Worm (Caenorhabditis elegans) whole organism, mixed stage, embryonic: ENCODE data around the gene F09C6.10.

Experiments used
- M03D4.4 ChIP-seq: sonication (generic microtip); optimal IDR thresholded peaks from 2 replicates; lab custom pipeline; 2017; ENCODE audit warnings: mild to moderate bottlenecking, missing genetic modification characterization, missing compliant biosample characterization
- bed-3 ChIP-seq: fragments of 200-800 bp; sonication (Bioruptor generic); optimal IDR thresholded peaks from 3 replicates; lab custom pipeline; 2018; ENCODE audit warnings: mild to moderate bottlenecking, missing genetic modification characterization, moderate library complexity, missing compliant biosample characterization
- blmp-1 ChIP-seq: fragments of 150-350 bp; optimal IDR thresholded peaks from 2 replicates; lab custom pipeline; 2014; ENCODE audit warnings: missing biosample characterization, missing genetic modification characterization
- ceh-43 ChIP-seq: fragments of 200-800 bp; sonication (Bioruptor generic); optimal IDR thresholded peaks from 2 replicates; lab custom pipeline; 2018; ENCODE audit warnings: mild to moderate bottlenecking, missing genetic modification characterization, moderate library complexity, missing compliant biosample characterization
- ceh-83 ChIP-seq: fragments of 200-800 bp; sonication (Bioruptor generic); optimal IDR thresholded peaks from 2 replicates; lab custom pipeline; 2018; ENCODE audit warnings: mild to moderate bottlenecking, missing genetic modification characterization, missing compliant biosample characterization
- ces-1 ChIP-seq: fragments of 150-350 bp; optimal IDR thresholded peaks from 2 replicates; lab custom pipeline; 2014; ENCODE audit warnings: missing biosample characterization, missing genetic modification reagents, missing genetic modification characterization
- cnd-1 ChIP-seq: fragments of 200-800 bp; sonication (Bioruptor generic); optimal IDR thresholded peaks from 2 replicates; lab custom pipeline; 2018; ENCODE audit warnings: mild to moderate bottlenecking, missing genetic modification characterization, missing compliant biosample characterization
- drap-1 ChIP-seq: fragments of 200-800 bp; sonication (Bioruptor generic); optimal IDR thresholded peaks from 3 replicates; lab custom pipeline; 2018; ENCODE audit warnings: mild to moderate bottlenecking, missing genetic modification characterization, missing compliant biosample characterization
- elt-1 ChIP-seq: sonication (generic microtip); optimal IDR thresholded peaks from 2 replicates; lab custom pipeline; 2017; ENCODE audit warnings: missing genetic modification characterization, mild to moderate bottlenecking, missing compliant biosample characterization, antibody characterized with exemption, moderate library complexity, borderline replicate concordance; ENCODE audit not compliant: insufficient read depth
- elt-3 ChIP-seq: fragments of 150-350 bp; optimal IDR thresholded peaks from 2 replicates; lab custom pipeline; 2014; ENCODE audit warnings: missing biosample characterization, missing genetic modification characterization
- flh-1 ChIP-seq: fragments of 200-800 bp; sonication (Bioruptor generic); optimal IDR thresholded peaks from 2 replicates; lab custom pipeline; 2018; ENCODE audit warnings: mild to moderate bottlenecking, missing genetic modification characterization, moderate library complexity, missing compliant biosample characterization
- ham-2 ChIP-seq: fragments of 200-800 bp; sonication (Bioruptor generic); optimal IDR thresholded peaks from 2 replicates; lab custom pipeline; 2018; ENCODE audit warnings: mild to moderate bottlenecking, missing genetic modification characterization, missing compliant biosample characterization
- lin-13 ChIP-seq: fragments of 150-350 bp; optimal IDR thresholded peaks from 2 replicates; lab custom pipeline; 2014; ENCODE audit warnings: missing biosample characterization, missing genetic modification characterization
- lin-32 ChIP-seq: fragments of 200-800 bp; sonication (Bioruptor generic); optimal IDR thresholded peaks from 2 replicates; lab custom pipeline; 2018; ENCODE audit warnings: mild to moderate bottlenecking, missing genetic modification characterization, missing compliant biosample characterization
- lsy-2 ChIP-seq: fragments of 150-350 bp; optimal IDR thresholded peaks from 2 replicates; lab custom pipeline; 2014; ENCODE audit warnings: missing biosample characterization, missing genetic modification characterization
- mab-5 ChIP-seq: fragments of 150-350 bp; optimal IDR thresholded peaks from 2 replicates; lab custom pipeline; 2014; ENCODE audit warnings: missing biosample characterization, missing genetic modification characterization
- mep-1 ChIP-seq: fragments of 150-350 bp; optimal IDR thresholded peaks from 2 replicates; lab custom pipeline; 2017; ENCODE audit warnings: missing biosample characterization, missing genetic modification reagents, missing genetic modification characterization, inconsistent platforms
- mls-2 ChIP-seq: sonication (generic microtip); optimal IDR thresholded peaks from 2 replicates; lab custom pipeline; 2016; ENCODE audit warnings: mild to moderate bottlenecking, missing genetic modification characterization, moderate library complexity, missing compliant biosample characterization
- nhr-12 ChIP-seq: fragments of 150-350 bp; optimal IDR thresholded peaks from 2 replicates; lab custom pipeline; 2014; ENCODE audit warnings: missing biosample characterization, missing genetic modification characterization
- nhr-2 ChIP-seq: fragments of 150-350 bp; optimal IDR thresholded peaks from 2 replicates; lab custom pipeline; 2014; ENCODE audit warnings: missing biosample characterization, missing genetic modification characterization
- nhr-237 ChIP-seq: fragments of 150-350 bp; optimal IDR thresholded peaks from 2 replicates; lab custom pipeline; 2014; ENCODE audit warnings: missing biosample characterization, missing genetic modification characterization
- nhr-28 ChIP-seq: fragments of 150-350 bp; optimal IDR thresholded peaks from 2 replicates; lab custom pipeline; 2014; ENCODE audit warnings: missing biosample characterization, missing genetic modification characterization
- nhr-76 ChIP-seq: sonication (generic microtip); optimal IDR thresholded peaks from 2 replicates; lab custom pipeline; 2017; ENCODE audit warnings: missing biosample characterization, missing genetic modification characterization
- pha-4 ChIP-seq: fragments of 150-350 bp; optimal IDR thresholded peaks from 2 replicates; lab custom pipeline; 2018; ENCODE audit warnings: missing biosample characterization, missing genetic modification reagents, missing genetic modification characterization
- snpc-4 ChIP-seq: fragments of 150-350 bp; optimal IDR thresholded peaks from 2 replicates; lab custom pipeline; 2014; ENCODE audit warnings: missing biosample characterization, missing genetic modification characterization
- sptf-1 ChIP-seq: sonication (generic microtip); optimal IDR thresholded peaks from 2 replicates; lab custom pipeline; 2017; ENCODE audit warnings: mild to moderate bottlenecking, missing genetic modification characterization, moderate library complexity, missing compliant biosample characterization
- tbx-8 ChIP-seq: fragments of 200-800 bp; sonication (Bioruptor generic); optimal IDR thresholded peaks from 2 replicates; lab custom pipeline; 2018; ENCODE audit warnings: mild to moderate bottlenecking, missing genetic modification characterization, moderate library complexity, missing compliant biosample characterization
- unc-120 ChIP-seq: sonication (generic microtip); optimal IDR thresholded peaks from 2 replicates; lab custom pipeline; 2017; ENCODE audit warnings: missing genetic modification characterization, missing compliant biosample characterization; ENCODE audit not compliant: poor library complexity, severe bottlenecking
- unc-39 ChIP-seq: fragments of 150-350 bp; optimal IDR thresholded peaks from 2 replicates; lab custom pipeline; 2014; ENCODE audit warnings: missing biosample characterization, missing genetic modification characterization
- unc-62 ChIP-seq: fragments of 150-350 bp; optimal IDR thresholded peaks from 2 replicates; lab custom pipeline; 2014; ENCODE audit warnings: missing biosample characterization, missing genetic modification reagents, missing genetic modification characterization
- zip-8 ChIP-seq: fragments of 150-350 bp; optimal IDR thresholded peaks from 2 replicates; lab custom pipeline; 2014; ENCODE audit warnings: missing biosample characterization, missing genetic modification characterization
- ztf-11 ChIP-seq: fragments of 150-350 bp; optimal IDR thresholded peaks from 2 replicates; lab custom pipeline; 2014; ENCODE audit warnings: missing biosample characterization, missing genetic modification characterization

F09C6.10 gene

ce11 chrV:16882260-16882918 lies 33.6 kb downstream of the F09C6.10 start, which contains the start of the genes F09C6.11 and F09C6.12:
Gene F09C6.11, minus strand, starts transcription at chrV:16882310.
Gene F09C6.12, plus strand, starts transcription at chrV:16882868.
- TF ChIP-seq ceh-83 (GFP tag; lab: Kevin White, UChicago) = no peak
- TF ChIP-seq sptf-1 (tag; lab: Kevin White, UChicago) = no peak
- TF ChIP-seq flh-1 = no peak
- no peak for TF ChIP-seq cnd-1 (tag; lab: Kevin White, UChicago)
- TF ChIP-seq ces-1 = no peak
- TF ChIP-seq pha-4 = no peak
- no peak for TF ChIP-seq lin-13 (tag; lab: Kevin White, UChicago)
- TF ChIP-seq ceh-43 (GFP tag; lab: Kevin White, UChicago) = no peak
- no peak for TF ChIP-seq lsy-2 (tag; lab: Kevin White, UChicago)
- TF ChIP-seq nhr-12 = no peak
- TF ChIP-seq mls-2 (tag; lab: Kevin White, UChicago) = no peak
- TF ChIP-seq unc-62 (GFP tag; lab: Kevin White, UChicago) = no peak
- TF ChIP-seq M03D4.4 (tag; lab: Kevin White, UChicago) = no peak
- no peak for TF ChIP-seq elt-3 (tag; lab: Kevin White, UChicago)

- no peak for TF ChIP-seq tbx-8 (GFP tag; lab: Kevin White, UChicago)
- TF ChIP-seq nhr-237 = no peak
- no peak for TF ChIP-seq M03D4.4 (tag; lab: Kevin White, UChicago)
- TF ChIP-seq ces-1 = no peak
- no peak for TF ChIP-seq ceh-83 (GFP tag; lab: Kevin White, UChicago)
- TF ChIP-seq ham-2 (GFP tag; lab: Kevin White, UChicago) = no peak
- TF ChIP-seq sptf-1 (tag; lab: Kevin White, UChicago) = no peak
- no peak for TF ChIP-seq elt-3 (tag; lab: Kevin White, UChicago)
- no peak for TF ChIP-seq mep-1 (tag; lab: Kevin White, UChicago)
Observed at ce11 chrV:16880679-16881078, 35.3 kb downstream of the F09C6.10 start, which contains the start of gene F09C6.14. Gene F09C6.14, plus strand, starts transcription at chrV:16880979.

- TF ChIP-seq M03D4.4 (tag; lab: Kevin White, UChicago) (no peak), nhr-2 (tag; lab: Kevin White, UChicago) (no peak), nhr-28 (tag; lab: Kevin White, UChicago) (no peak), ceh-43 (GFP tag; lab: Kevin White, UChicago) (no peak), zip-8 (tag; lab: Kevin White, UChicago) (no peak), blmp-1 (no peak), elt-1 (no peak), mab-5 (tag; lab: Kevin White, UChicago) (no peak), mls-2 (tag; lab: Kevin White, UChicago) (no peak), lin-32 (no peak), unc-62 (GFP tag; lab: Kevin White, UChicago) (no peak), tbx-8 (GFP tag; lab: Kevin White, UChicago) (no peak), flh-1 (no peak), ztf-11 (no peak), lin-13 (tag; lab: Kevin White, UChicago) (no peak), bed-3 (GFP tag; lab: Kevin White, UChicago) (no peak), unc-120 (tag; lab: Kevin White, UChicago) (no peak)
- TF ChIP-seq, all 35 proteins: peak for 0
Observed at ce11 chrV:16880054-16880453, 35.9 kb downstream of the F09C6.10 start, which contains the start of gene F09C6.3. Gene F09C6.3, minus strand, starts transcription at chrV:16880154.

ce11 chrV:16879532-16879931 lies 36.4 kb downstream of the F09C6.10 start:
- TF ChIP-seq nhr-76 (tag; lab: Kevin White, UChicago) (no peak), unc-39 (tag; lab: Kevin White, UChicago) (no peak), drap-1 (GFP tag; lab: Kevin White, UChicago) (no peak), nhr-28 (tag; lab: Kevin White, UChicago) (no peak), elt-1 (no peak), ceh-43 (GFP tag; lab: Kevin White, UChicago) (no peak), ceh-83 (GFP tag; lab: Kevin White, UChicago) (no peak), snpc-4 (tag; lab: Kevin White, UChicago) (no peak)
